Fruit fly (Drosophila melanogaster) S2 (cell line): ENCODE measurements around the gene Dnaaf6.

ENCODE experiments used
- CG8478 ChIP-seq: fragments of >200 bp; optimal IDR thresholded peaks from 2 replicates; lab custom pipeline; 2018
- CTCF ChIP-seq, 2 experiments: fragments of >200 bp; optimal IDR thresholded peaks; 2 replicates each; lab custom pipeline; 2018

DNA sequence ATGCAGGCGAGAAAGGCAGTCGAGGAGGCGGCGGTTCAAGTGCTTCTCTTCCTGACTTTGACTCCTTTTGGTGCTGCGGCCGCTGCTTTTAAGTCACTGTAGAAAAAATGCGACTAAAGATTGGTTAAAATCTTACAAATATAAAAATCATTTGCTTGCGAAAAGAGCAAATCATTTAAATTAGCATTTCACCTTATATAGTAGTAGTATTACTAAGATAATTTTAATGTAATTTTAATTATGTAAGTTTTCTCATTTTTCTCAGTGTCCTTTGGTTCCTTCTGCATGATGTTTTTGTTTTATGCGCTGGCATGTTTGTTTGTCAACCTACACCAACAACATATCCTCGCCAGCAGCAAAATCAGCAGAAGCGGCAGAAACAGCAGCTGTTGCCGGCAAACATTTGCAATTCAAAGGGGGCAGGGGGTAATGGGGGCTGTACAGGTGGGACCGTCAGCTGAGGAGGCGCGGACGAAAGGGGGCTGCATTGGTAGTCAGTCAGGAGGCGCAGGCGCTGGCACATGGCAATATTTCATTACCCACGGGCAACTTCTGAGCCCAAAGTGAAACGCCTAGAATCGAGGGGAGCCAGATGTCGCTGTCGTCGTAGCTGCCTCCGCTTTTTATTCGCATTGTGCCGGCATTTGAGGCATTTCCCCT lies 37.2 kb upstream of the Dnaaf6 start:
- no peak for TF ChIP-seq CG8478
- TF ChIP-seq CTCF (optimal IDR thresholded peaks at IDR 0.05; lab: Kevin White, UChicago): no peak
